Worm (Caenorhabditis elegans): ENCODE data around the gene pgp-13.

Gene pgp-13

ce11 chrX:12721429-12721828 is 17.1 kb upstream of the pgp-13 start:
- TF ChIP-seq die-1 (tag; optimal IDR thresholded peaks at IDR 0.05), result no peak
- TF ChIP-seq akir-1 (GFP tag; optimal IDR thresholded peaks at IDR 0.05), result no peak
- no peak for TF ChIP-seq Y79H2A.3 (GFP tag; conservative IDR thresholded peaks at IDR 0.05)
- no peak for TF ChIP-seq T26A5.8 (tag; optimal IDR thresholded peaks at IDR 0.05)
- no peak for TF ChIP-seq nhr-27 (tag; optimal IDR thresholded peaks at IDR 0.05)
- TF ChIP-seq let-607 (tag; optimal IDR thresholded peaks at IDR 0.05), result no peak
- no peak for TF ChIP-seq nfya-1 (tag; optimal IDR thresholded peaks at IDR 0.05; ENCODE audit: borderline replicate concordance, insufficient read depth)
- TF ChIP-seq B0019.2 (GFP tag; conservative IDR thresholded peaks at IDR 0.05), result no peak
- TF ChIP-seq mcd-1 (GFP tag; IDR thresholded peaks at IDR 0.05), result no peak
- no peak for TF ChIP-seq ceh-40 (GFP tag; IDR thresholded peaks at IDR 0.05)
- TF ChIP-seq ztf-28 (GFP tag; IDR thresholded peaks at IDR 0.05), result no peak
- TF ChIP-seq F39B2.1 (GFP tag; IDR thresholded peaks at IDR 0.05), result no peak
- TF ChIP-seq repo-1 (tag; optimal IDR thresholded peaks at IDR 0.05), result no peak
- no peak for TF ChIP-seq pha-4 (tag; optimal IDR thresholded peaks at IDR 0.05)
- no peak for TF ChIP-seq egl-44 (GFP tag; IDR thresholded peaks at IDR 0.05)
- no peak for TF ChIP-seq hmg-1.2 (GFP tag; IDR thresholded peaks at IDR 0.05)
- TF ChIP-seq ztf-26 (tag; optimal IDR thresholded peaks at IDR 0.05), result no peak
- no peak for TF ChIP-seq hmg-20 (GFP tag; IDR thresholded peaks at IDR 0.05)
- TF ChIP-seq B0035.1 (tag; optimal IDR thresholded peaks at IDR 0.05), result no peak
- no peak for TF ChIP-seq sdz-38 (tag; optimal IDR thresholded peaks at IDR 0.05)

DNA sequence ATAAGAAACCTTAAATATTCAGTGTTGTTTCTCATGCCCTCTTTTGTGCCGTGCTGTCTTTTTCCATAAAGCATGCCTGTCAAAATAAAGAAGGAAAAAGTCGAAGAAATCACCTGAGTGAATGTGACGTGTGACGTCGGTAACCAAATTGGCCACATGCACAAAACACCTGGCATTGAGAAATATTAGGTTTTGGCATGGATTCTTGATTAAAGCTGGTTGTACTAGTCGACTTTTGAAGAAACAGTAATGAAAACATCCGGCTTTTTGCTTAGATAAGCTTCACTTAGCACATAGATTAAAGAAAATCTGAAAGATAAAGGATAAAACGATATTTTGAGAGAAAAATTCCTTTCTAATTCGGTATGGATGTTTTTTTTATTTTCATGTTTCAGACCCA is 12.4 kb upstream of the pgp-13 start:
- no peak for TF ChIP-seq atf-7 (tag; optimal IDR thresholded peaks at IDR 0.05)
- no peak for TF ChIP-seq ceh-100 (GFP tag; IDR thresholded peaks at IDR 0.05)
- no peak for TF ChIP-seq fkh-3 (tag; optimal IDR thresholded peaks at IDR 0.05)
- no peak for TF ChIP-seq Y56A3A.18 (GFP tag; IDR thresholded peaks at IDR 0.05)
- no peak for TF ChIP-seq hlh-26 (GFP tag; conservative IDR thresholded peaks at IDR 0.05)
- TF ChIP-seq hlh-12 (tag; optimal IDR thresholded peaks at IDR 0.05), result no peak
- no peak for TF ChIP-seq ama-1 (optimal IDR thresholded peaks at IDR 0.05)
- no peak for TF ChIP-seq ama-1 (GFP tag; optimal IDR thresholded peaks at IDR 0.05)
- TF ChIP-seq ceh-27 (GFP tag; optimal IDR thresholded peaks at IDR 0.05), result no peak
- TF ChIP-seq sptf-2 (GFP tag; optimal IDR thresholded peaks at IDR 0.05), result no peak
- TF ChIP-seq lin-26 (GFP tag; IDR thresholded peaks at IDR 0.05), result no peak
- TF ChIP-seq attf-5 (GFP tag; optimal IDR thresholded peaks at IDR 0.05), result no peak

ce11 chrX:12730075-12730474 is 8.5 kb upstream of the pgp-13 start:
- no peak for TF ChIP-seq snpc-1.3 (tag; optimal IDR thresholded peaks at IDR 0.05; ENCODE audit: insufficient read depth)
- TF ChIP-seq hmg-20 (GFP tag; IDR thresholded peaks at IDR 0.05), result no peak
- no peak for TF ChIP-seq Y53G8AR.9 (GFP tag; conservative IDR thresholded peaks at IDR 0.05)
- TF ChIP-seq nhr-80 (tag; optimal IDR thresholded peaks at IDR 0.05), result no peak
- no peak for TF ChIP-seq him-1 (tag; optimal IDR thresholded peaks at IDR 0.05)
- TF ChIP-seq rcor-1 (GFP tag; IDR thresholded peaks at IDR 0.05), result no peak
- no peak for TF ChIP-seq egl-18 (GFP tag; IDR thresholded peaks at IDR 0.05)
- no peak for TF ChIP-seq attf-5 (GFP tag; optimal IDR thresholded peaks at IDR 0.05)
- no peak for TF ChIP-seq fkh-3 (tag; optimal IDR thresholded peaks at IDR 0.05)
- no peak for TF ChIP-seq Y53F4B.3 (GFP tag; IDR thresholded peaks at IDR 0.05)
- no peak for TF ChIP-seq lsl-1 (GFP tag; optimal IDR thresholded peaks at IDR 0.05)
- TF ChIP-seq gei-17 (GFP tag; optimal IDR thresholded peaks at IDR 0.05), result no peak
- TF ChIP-seq F33H1.4 (GFP tag; IDR thresholded peaks at IDR 0.05), result no peak
- TF ChIP-seq F57A8.1 (GFP tag; optimal IDR thresholded peaks at IDR 0.05), result no peak
